Worm (Caenorhabditis elegans) whole organism, late embryonic: ENCODE measurements around the gene Y49E10.4.

Source experiments
- C08G9.2 ChIP-seq: sonication (generic microtip); optimal IDR thresholded peaks from 2 replicates; lab custom pipeline; 2016; ENCODE audit warnings: mild to moderate bottlenecking, missing genetic modification characterization, moderate library complexity, missing compliant biosample characterization
- F13H6.1 ChIP-seq: sonication (generic microtip); optimal IDR thresholded peaks from 2 replicates; lab custom pipeline; 2016; ENCODE audit warnings: missing genetic modification characterization, missing compliant biosample characterization
- K09A11.1 ChIP-seq: sonication (generic microtip); optimal IDR thresholded peaks from 2 replicates; lab custom pipeline; 2017; ENCODE audit warnings: antibody characterized with exemption, mild to moderate bottlenecking, missing genetic modification characterization, missing compliant biosample characterization; ENCODE audit not compliant: insufficient read depth
- T23F11.4 ChIP-seq: fragments of 200-800 bp; sonication (Bioruptor generic); optimal IDR thresholded peaks from 2 replicates; lab custom pipeline; 2018; ENCODE audit warnings: mild to moderate bottlenecking, missing genetic modification characterization, missing compliant biosample characterization
- ahr-1 ChIP-seq: sonication (generic microtip); optimal IDR thresholded peaks from 2 replicates; lab custom pipeline; 2016; ENCODE audit warnings: missing genetic modification characterization, missing compliant biosample characterization
- ama-1 ChIP-seq: fragments of 150-350 bp; optimal IDR thresholded peaks from 2 replicates; lab custom pipeline; 2014
- ceh-18 ChIP-seq: sonication (generic microtip); optimal IDR thresholded peaks from 2 replicates; lab custom pipeline; 2016; ENCODE audit warnings: missing genetic modification characterization, missing compliant biosample characterization
- ceh-19 ChIP-seq: fragments of 200-800 bp; sonication (Bioruptor generic); optimal IDR thresholded peaks from 2 replicates; lab custom pipeline; 2018; ENCODE audit warnings: mild to moderate bottlenecking, missing genetic modification characterization, missing compliant biosample characterization
- ceh-2 ChIP-seq: sonication (generic microtip); optimal IDR thresholded peaks from 2 replicates; lab custom pipeline; 2016; ENCODE audit warnings: missing genotype, missing genetic modification characterization, missing compliant biosample characterization
- ceh-22 ChIP-seq: sonication (generic microtip); optimal IDR thresholded peaks from 2 replicates; lab custom pipeline; 2017; ENCODE audit warnings: missing biosample characterization, missing genetic modification characterization
- ceh-24 ChIP-seq: sonication (generic microtip); optimal IDR thresholded peaks from 2 replicates; lab custom pipeline; 2016; ENCODE audit warnings: mild to moderate bottlenecking, missing genetic modification characterization, missing compliant biosample characterization
- ceh-31 ChIP-seq: sonication (generic microtip); optimal IDR thresholded peaks from 2 replicates; lab custom pipeline; 2016; ENCODE audit warnings: missing genetic modification characterization, missing compliant biosample characterization
- ceh-34 ChIP-seq: sonication (generic microtip); optimal IDR thresholded peaks from 2 replicates; lab custom pipeline; 2016; ENCODE audit warnings: mild to moderate bottlenecking, missing genetic modification characterization, missing compliant biosample characterization
- ceh-45 ChIP-seq: fragments of 200-800 bp; sonication (Bioruptor generic); IDR thresholded peaks from 2 replicates; pipeline ENCODE4 v1.3.6; 2022; ENCODE audit warnings: missing genetic modification reagents, missing genetic modification characterization, missing compliant biosample characterization
- ceh-9 ChIP-seq: sonication (generic microtip); optimal IDR thresholded peaks from 2 replicates; lab custom pipeline; 2016; ENCODE audit warnings: mild to moderate bottlenecking, missing genetic modification characterization, inconsistent platforms, missing compliant biosample characterization
- dmd-4 ChIP-seq: sonication (generic microtip); optimal IDR thresholded peaks from 2 replicates; lab custom pipeline; 2016; ENCODE audit warnings: borderline replicate concordance, missing genetic modification characterization, missing compliant biosample characterization
- dve-1 ChIP-seq: sonication (generic microtip); optimal IDR thresholded peaks from 2 replicates; lab custom pipeline; 2017; ENCODE audit warnings: antibody characterized with exemption, mild to moderate bottlenecking, missing genetic modification characterization, missing compliant biosample characterization
- elt-2 ChIP-seq: sonication (generic microtip); optimal IDR thresholded peaks from 2 replicates; lab custom pipeline; 2016; ENCODE audit warnings: missing genetic modification reagents, missing genetic modification characterization, missing compliant biosample characterization
- elt-4 ChIP-seq: sonication (generic microtip); optimal IDR thresholded peaks from 2 replicates; lab custom pipeline; 2016; ENCODE audit warnings: missing genetic modification characterization, missing compliant biosample characterization
- eyg-1 ChIP-seq: sonication (generic microtip); optimal IDR thresholded peaks from 2 replicates; lab custom pipeline; 2016; ENCODE audit warnings: missing genotype, missing genetic modification characterization, missing compliant biosample characterization
- fkh-6 ChIP-seq: sonication (generic microtip); optimal IDR thresholded peaks from 2 replicates; lab custom pipeline; 2016; ENCODE audit warnings: missing genetic modification characterization, missing compliant biosample characterization
- hlh-15 ChIP-seq: sonication (generic microtip); optimal IDR thresholded peaks from 2 replicates; lab custom pipeline; 2016; ENCODE audit warnings: missing genetic modification characterization, missing compliant biosample characterization
- hlh-8 ChIP-seq: sonication (generic microtip); optimal IDR thresholded peaks from 2 replicates; lab custom pipeline; 2016; ENCODE audit warnings: missing genotype, missing genetic modification characterization, missing compliant biosample characterization
- lin-11 ChIP-seq: fragments of 200-800 bp; sonication (Bioruptor generic); optimal IDR thresholded peaks from 2 replicates; lab custom pipeline; 2018; ENCODE audit warnings: mild to moderate bottlenecking, missing genetic modification characterization, missing compliant biosample characterization
- nfya-1 ChIP-seq: sonication (generic microtip); optimal IDR thresholded peaks from 2 replicates; lab custom pipeline; 2017; ENCODE audit warnings: missing genetic modification characterization, mild to moderate bottlenecking, missing compliant biosample characterization, antibody characterized with exemption, moderate library complexity
- nhr-11 ChIP-seq: fragments of 150-350 bp; optimal IDR thresholded peaks from 2 replicates; lab custom pipeline; 2014; ENCODE audit warnings: missing biosample characterization, missing genetic modification characterization
- nhr-232 ChIP-seq: sonication (generic microtip); optimal IDR thresholded peaks from 2 replicates; lab custom pipeline; 2016; ENCODE audit warnings: missing genetic modification characterization, missing compliant biosample characterization
- npax-4 ChIP-seq: sonication (generic microtip); optimal IDR thresholded peaks from 2 replicates; lab custom pipeline; 2016; ENCODE audit warnings: missing genetic modification characterization, missing compliant biosample characterization
- odd-2 ChIP-seq: sonication (generic microtip); optimal IDR thresholded peaks from 2 replicates; lab custom pipeline; 2017; ENCODE audit warnings: antibody characterized with exemption, mild to moderate bottlenecking, missing genetic modification characterization, missing compliant biosample characterization
- pag-3 ChIP-seq: sonication (generic microtip); optimal IDR thresholded peaks from 2 replicates; lab custom pipeline; 2016; ENCODE audit warnings: missing compliant biosample characterization, missing genetic modification characterization, borderline replicate concordance
- pat-9 ChIP-seq: fragments of 200-800 bp; sonication (Bioruptor generic); optimal IDR thresholded peaks from 2 replicates; lab custom pipeline; 2018; ENCODE audit warnings: mild to moderate bottlenecking, missing genetic modification characterization, moderate library complexity, missing compliant biosample characterization
- pax-1 ChIP-seq: fragments of 150-350 bp; optimal IDR thresholded peaks from 2 replicates; lab custom pipeline; 2014; ENCODE audit warnings: missing biosample characterization, missing genetic modification characterization
- pha-2 ChIP-seq: sonication (generic microtip); optimal IDR thresholded peaks from 2 replicates; lab custom pipeline; 2017; ENCODE audit warnings: mild to moderate bottlenecking, missing genetic modification characterization, missing compliant biosample characterization
- pqm-1 ChIP-seq: sonication (generic microtip); optimal IDR thresholded peaks from 2 replicates; lab custom pipeline; 2016; ENCODE audit warnings: missing genetic modification characterization, missing compliant biosample characterization
- ref-2 ChIP-seq: sonication (generic microtip); optimal IDR thresholded peaks from 2 replicates; lab custom pipeline; 2016; ENCODE audit warnings: missing genetic modification characterization, missing compliant biosample characterization
- sdc-2 ChIP-seq: sonication (generic microtip); optimal IDR thresholded peaks from 2 replicates; lab custom pipeline; 2016; ENCODE audit warnings: missing genotype, missing genetic modification characterization, missing compliant biosample characterization
- sox-2 ChIP-seq: fragments of 200-800 bp; sonication (Bioruptor generic); IDR thresholded peaks from 2 replicates; pipeline ENCODE4 v1.3.6; 2022; ENCODE audit warnings: missing genetic modification reagents, missing genetic modification characterization, missing compliant biosample characterization
- syd-9 ChIP-seq: sonication (generic microtip); optimal IDR thresholded peaks from 2 replicates; lab custom pipeline; 2016; ENCODE audit warnings: mild to moderate bottlenecking, missing genetic modification characterization, moderate library complexity, missing compliant biosample characterization
- tbx-2 ChIP-seq: sonication (generic microtip); optimal IDR thresholded peaks from 2 replicates; lab custom pipeline; 2016; ENCODE audit warnings: missing genetic modification characterization, missing compliant biosample characterization
- tbx-7 ChIP-seq: sonication (generic microtip); optimal IDR thresholded peaks from 2 replicates; lab custom pipeline; 2016; ENCODE audit warnings: missing genotype, missing genetic modification characterization, missing compliant biosample characterization
- ttx-3 ChIP-seq: sonication (generic microtip); optimal IDR thresholded peaks from 2 replicates; lab custom pipeline; 2016; ENCODE audit warnings: missing genetic modification reagents, missing genetic modification characterization, missing compliant biosample characterization
- unc-55 ChIP-seq: sonication (generic microtip); optimal IDR thresholded peaks from 2 replicates; lab custom pipeline; 2017; ENCODE audit warnings: missing biosample characterization, missing genetic modification reagents, missing genetic modification characterization
- ztf-16 ChIP-seq: sonication (generic microtip); optimal IDR thresholded peaks from 2 replicates; lab custom pipeline; 2017; ENCODE audit warnings: missing genetic modification characterization, missing compliant biosample characterization

Gene Y49E10.4

ce11 chrIII:12399709-12400108 lies 16.1 kb upstream of the Y49E10.4 start (continued):
- TF ChIP-seq elt-2 (peak; percentile 48), pqm-1 (tag; lab: Kevin White, UChicago) (no peak), odd-2 (tag; lab: Kevin White, UChicago) (no peak), dve-1 (tag; lab: Kevin White, UChicago) (no peak), dmd-4 (tag; lab: Kevin White, UChicago) (no peak), ztf-16 (peak; percentile 47), C08G9.2 (tag; lab: Kevin White, UChicago) (peak; percentile 58), ceh-9 (tag; lab: Kevin White, UChicago) (no peak), tbx-2 (no peak), pat-9 (tag; lab: Kevin White, UChicago) (peak; percentile 61), sdc-2 (tag; lab: Kevin White, UChicago) (no peak), npax-4 (tag; lab: Kevin White, UChicago) (peak; percentile 36), lin-11 (peak; percentile 44), fkh-6 (tag; lab: Kevin White, UChicago) (peak; percentile 20), sox-2 (0 out of 2 replicates have a peak, but pooled peaks have one; percentile 42), ama-1 (lab: Kevin White, UChicago) (no peak), elt-4 (tag; lab: Kevin White, UChicago) (no peak), ceh-31 (tag; lab: Kevin White, UChicago) (no peak), nhr-11 (tag; lab: Kevin White, UChicago) (no peak), T23F11.4 (peak; percentile 3), pag-3 (no peak), F13H6.1 (tag; lab: Kevin White, UChicago) (no peak), ceh-19 (peak; percentile 56), tbx-7 (tag; lab: Kevin White, UChicago) (no peak), ref-2 (peak; percentile 63), pax-1 (tag; lab: Kevin White, UChicago) (no peak), nhr-232 (tag; lab: Kevin White, UChicago) (peak; percentile 23), syd-9 (peak; percentile 32), unc-55 (no peak), ceh-24 (tag; lab: Kevin White, UChicago) (no peak), ttx-3 (tag; lab: Kevin White, UChicago) (peak; percentile 32), ceh-22 (tag; lab: Kevin White, UChicago) (no peak), ahr-1 (tag; lab: Kevin White, UChicago) (no peak), ceh-2 (no peak), hlh-8 (tag; lab: Kevin White, UChicago) (no peak), ceh-45 (GFP tag; lab: Robert Waterston, UW) (0 out of 2 replicates have a peak, but pooled peaks have one; percentile 42)

ce11 chrIII:12398468-12398867 lies 14.9 kb upstream of the Y49E10.4 start:
- no peak for TF ChIP-seq tbx-7 (tag; lab: Kevin White, UChicago)
- no peak for TF ChIP-seq ceh-22 (tag; lab: Kevin White, UChicago)
- no peak for TF ChIP-seq ahr-1 (tag; lab: Kevin White, UChicago)
- TF ChIP-seq ceh-34 (tag; lab: Kevin White, UChicago) = no peak
- TF ChIP-seq nhr-11 (tag; lab: Kevin White, UChicago) = no peak
- TF ChIP-seq eyg-1 (tag; lab: Kevin White, UChicago) = no peak
- no peak for TF ChIP-seq hlh-8 (tag; lab: Kevin White, UChicago)
- TF ChIP-seq pag-3 = no peak
- no peak for TF ChIP-seq hlh-15 (tag; lab: Kevin White, UChicago)
- no peak for TF ChIP-seq pha-2 (tag; lab: Kevin White, UChicago)
- no peak for TF ChIP-seq K09A11.1 (tag; lab: Kevin White, UChicago)
- TF ChIP-seq sdc-2 (tag; lab: Kevin White, UChicago) = no peak
- no peak for TF ChIP-seq elt-2
- TF ChIP-seq ceh-18 (tag; lab: Kevin White, UChicago) = no peak
- no peak for TF ChIP-seq nfya-1
- no peak for TF ChIP-seq T23F11.4
- TF ChIP-seq npax-4 (tag; lab: Kevin White, UChicago) = no peak
